Worm (Caenorhabditis elegans): Measurements from ENCODE around the gene C07A9.10.

DNA sequence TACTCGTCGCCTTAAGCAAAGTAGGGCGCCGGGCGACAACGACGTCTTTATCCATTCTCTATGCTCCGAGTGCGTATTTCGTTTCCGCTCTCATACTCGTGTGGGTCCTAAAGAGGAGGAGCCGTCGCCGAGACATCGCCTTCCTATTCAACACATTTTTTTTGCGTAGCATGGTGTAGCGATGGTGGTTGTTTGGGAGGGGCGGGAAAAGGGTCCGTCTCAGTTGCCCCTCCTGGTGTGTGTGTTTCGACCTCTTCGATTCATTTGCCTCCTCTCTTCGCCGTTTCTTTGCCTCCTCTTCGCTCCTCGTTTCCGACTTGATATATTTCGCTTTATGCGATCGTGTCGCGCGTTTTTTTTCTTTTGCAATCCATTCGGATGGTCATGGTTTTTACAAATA lies 15.9 kb upstream of the C07A9.10 start:
- TF ChIP-seq fkh-10 (GFP tag; optimal IDR thresholded peaks at IDR 0.05) (peak; percentile 22), ceh-82 (tag; optimal IDR thresholded peaks at IDR 0.05) (no peak), eor-1 (tag; optimal IDR thresholded peaks at IDR 0.05) (no peak), ztf-4 (tag; optimal IDR thresholded peaks at IDR 0.05) (no peak), nhr-25 (tag; optimal IDR thresholded peaks at IDR 0.05) (no peak), unc-62 (GFP tag; optimal IDR thresholded peaks at IDR 0.05) (no peak), ztf-11 (tag; optimal IDR thresholded peaks at IDR 0.05) (no peak), elt-1 (tag; optimal IDR thresholded peaks at IDR 0.05) (no peak)
